Worm (Caenorhabditis elegans) whole organism, L3 larva: Measurements from ENCODE around the gene nas-28.

Experiments
- R02D3.7 ChIP-seq: fragments of 150-350 bp; optimal IDR thresholded peaks from 2 replicates; lab custom pipeline; 2014; ENCODE audit warnings: missing biosample characterization, missing genetic modification characterization
- ZK546.5 ChIP-seq: sonication (generic microtip); optimal IDR thresholded peaks from 2 replicates; lab custom pipeline; 2017; ENCODE audit warnings: missing biosample characterization, missing genetic modification characterization
- aly-2 ChIP-seq: fragments of 150-350 bp; optimal IDR thresholded peaks from 2 replicates; lab custom pipeline; 2014; ENCODE audit warnings: missing biosample characterization, missing genetic modification characterization
- ama-1 ChIP-seq: fragments of 150-350 bp; optimal IDR thresholded peaks from 2 replicates; lab custom pipeline; 2018
- ceh-16 ChIP-seq: sonication (generic microtip); optimal IDR thresholded peaks from 2 replicates; lab custom pipeline; 2017; ENCODE audit warnings: missing biosample characterization, missing genetic modification characterization
- ceh-28 ChIP-seq: fragments of 150-350 bp; optimal IDR thresholded peaks from 2 replicates; lab custom pipeline; 2014; ENCODE audit warnings: missing biosample characterization, missing genetic modification reagents, missing genetic modification characterization
- ceh-82 ChIP-seq: fragments of 150-350 bp; optimal IDR thresholded peaks from 2 replicates; lab custom pipeline; 2014; ENCODE audit warnings: missing biosample characterization, missing genetic modification characterization
- ceh-9 ChIP-seq: sonication (generic microtip); optimal IDR thresholded peaks from 2 replicates; lab custom pipeline; 2018; ENCODE audit warnings: missing biosample characterization, missing genetic modification characterization
- daf-12 ChIP-seq: fragments of 150-350 bp; optimal IDR thresholded peaks from 2 replicates; lab custom pipeline; 2014; ENCODE audit warnings: missing biosample characterization, missing genetic modification reagents, missing genetic modification characterization
- egl-27 ChIP-seq: sonication (generic microtip); optimal IDR thresholded peaks from 4 replicates; lab custom pipeline; 2017; ENCODE audit warnings: missing biosample characterization, missing genetic modification reagents, missing genetic modification characterization
- egl-5 ChIP-seq: fragments of 150-350 bp; optimal IDR thresholded peaks from 2 replicates; lab custom pipeline; 2017; ENCODE audit warnings: missing biosample characterization, missing genetic modification reagents, missing genetic modification characterization, inconsistent platforms
- elt-1 ChIP-seq: fragments of 150-350 bp; optimal IDR thresholded peaks from 2 replicates; lab custom pipeline; 2014; ENCODE audit warnings: missing biosample characterization, missing genetic modification characterization
- elt-2 ChIP-seq: sonication (generic microtip); optimal IDR thresholded peaks from 2 replicates; lab custom pipeline; 2016; ENCODE audit warnings: missing genetic modification reagents, mild to moderate bottlenecking, missing genetic modification characterization, missing compliant biosample characterization
- elt-3 ChIP-seq, 3 experiments: fragments of 150-350 bp in 1 of 3; sonication (generic microtip) in 2 of 3; optimal IDR thresholded peaks; 2 replicates in 2 of 3; 4 replicates in 1 of 3; lab custom pipeline; 2014 to 2017; ENCODE audit warnings: missing biosample characterization in 3 of 3, missing genetic modification characterization in 3 of 3
- eor-1 ChIP-seq, 2 experiments: fragments of 150-350 bp; optimal IDR thresholded peaks; 2 replicates each; lab custom pipeline; 2014 to 2018; ENCODE audit warnings: missing biosample characterization in 2 of 2, missing genetic modification characterization in 2 of 2
- fkh-10 ChIP-seq: sonication (generic microtip); optimal IDR thresholded peaks from 2 replicates; lab custom pipeline; 2017; ENCODE audit warnings: missing biosample characterization, missing genetic modification reagents, missing genetic modification characterization
- fkh-2 ChIP-seq: fragments of 150-350 bp; optimal IDR thresholded peaks from 2 replicates; lab custom pipeline; 2014; ENCODE audit warnings: missing biosample characterization, missing genetic modification reagents, missing genetic modification characterization
- fos-1 ChIP-seq: fragments of 150-350 bp; optimal IDR thresholded peaks from 2 replicates; lab custom pipeline; 2014; ENCODE audit warnings: missing biosample characterization, missing genetic modification characterization
- hmg-11 ChIP-seq: sonication (generic microtip); optimal IDR thresholded peaks from 2 replicates; lab custom pipeline; 2016; ENCODE audit warnings: missing genetic modification characterization, missing compliant biosample characterization
- jun-1 ChIP-seq: fragments of 150-350 bp; optimal IDR thresholded peaks from 2 replicates; lab custom pipeline; 2014; ENCODE audit warnings: missing biosample characterization, missing genetic modification reagents, missing genetic modification characterization
- lin-15B ChIP-seq: fragments of 150-350 bp; optimal IDR thresholded peaks from 2 replicates; lab custom pipeline; 2014; ENCODE audit warnings: missing biosample characterization, missing genetic modification characterization
- lin-39 ChIP-seq: fragments of 150-350 bp; optimal IDR thresholded peaks from 2 replicates; lab custom pipeline; 2018; ENCODE audit warnings: missing biosample characterization, missing genetic modification reagents, missing genetic modification characterization
- lsy-12 ChIP-seq: sonication (generic microtip); optimal IDR thresholded peaks from 2 replicates; lab custom pipeline; 2016; ENCODE audit warnings: mild to moderate bottlenecking, missing genetic modification characterization, missing compliant biosample characterization
- mdl-1 ChIP-seq: fragments of 150-350 bp; optimal IDR thresholded peaks from 2 replicates; lab custom pipeline; 2014; ENCODE audit warnings: missing biosample characterization, missing genetic modification characterization
- mml-1 ChIP-seq: fragments of 150-350 bp; sonication (generic microtip); optimal IDR thresholded peaks from 3 replicates; lab custom pipeline; 2014; ENCODE audit warnings: missing biosample characterization, missing genetic modification characterization
- nfya-1 ChIP-seq: sonication (generic microtip); optimal IDR thresholded peaks from 2 replicates; lab custom pipeline; 2017; ENCODE audit warnings: missing genetic modification characterization, mild to moderate bottlenecking, missing compliant biosample characterization, antibody characterized with exemption, moderate library complexity; ENCODE audit not compliant: insufficient read depth
- nhr-11 ChIP-seq: fragments of 150-350 bp; optimal IDR thresholded peaks from 2 replicates; lab custom pipeline; 2014; ENCODE audit warnings: missing biosample characterization, missing genetic modification characterization
- nhr-12 ChIP-seq: fragments of 150-350 bp; optimal IDR thresholded peaks from 2 replicates; lab custom pipeline; 2014; ENCODE audit warnings: missing biosample characterization, missing genetic modification characterization
- nhr-23 ChIP-seq: fragments of 150-350 bp; optimal IDR thresholded peaks from 2 replicates; lab custom pipeline; 2014; ENCODE audit warnings: missing biosample characterization, missing genetic modification reagents, missing genetic modification characterization
- nhr-237 ChIP-seq: fragments of 150-350 bp; optimal IDR thresholded peaks from 2 replicates; lab custom pipeline; 2014; ENCODE audit warnings: missing biosample characterization, missing genetic modification characterization
- nhr-25 ChIP-seq: sonication (generic microtip); optimal IDR thresholded peaks from 2 replicates; lab custom pipeline; 2017; ENCODE audit warnings: missing biosample characterization, missing genetic modification characterization
- nhr-28 ChIP-seq: fragments of 150-350 bp; optimal IDR thresholded peaks from 2 replicates; lab custom pipeline; 2014; ENCODE audit warnings: missing biosample characterization, missing genetic modification characterization
- nhr-43 ChIP-seq: sonication (generic microtip); optimal IDR thresholded peaks from 2 replicates; lab custom pipeline; 2016; ENCODE audit warnings: mild to moderate bottlenecking, missing genetic modification characterization, missing compliant biosample characterization; ENCODE audit not compliant: poor library complexity, severe bottlenecking
- nhr-67 ChIP-seq: fragments of 150-350 bp; optimal IDR thresholded peaks from 2 replicates; lab custom pipeline; 2014; ENCODE audit warnings: missing biosample characterization, missing genetic modification characterization
- nhr-76 ChIP-seq: fragments of 150-350 bp; sonication (generic microtip); optimal IDR thresholded peaks from 5 replicates; lab custom pipeline; 2014; ENCODE audit warnings: missing biosample characterization, missing genetic modification characterization
- nhr-77 ChIP-seq: fragments of 150-350 bp; optimal IDR thresholded peaks from 2 replicates; lab custom pipeline; 2014; ENCODE audit warnings: missing biosample characterization, missing genetic modification characterization
- pha-4 ChIP-seq: fragments of 150-350 bp; optimal IDR thresholded peaks from 2 replicates; lab custom pipeline; 2014; ENCODE audit warnings: missing biosample characterization, missing genetic modification reagents, missing genetic modification characterization
- pqm-1 ChIP-seq: fragments of 150-350 bp; optimal IDR thresholded peaks from 2 replicates; lab custom pipeline; 2017; ENCODE audit warnings: missing biosample characterization, missing genetic modification characterization, inconsistent platforms
- sea-2 ChIP-seq: fragments of 150-350 bp; sonication (generic microtip); optimal IDR thresholded peaks from 4 replicates; lab custom pipeline; 2014; ENCODE audit warnings: missing biosample characterization, missing genetic modification reagents, missing genetic modification characterization
- skn-1 ChIP-seq: fragments of 150-350 bp; optimal IDR thresholded peaks from 2 replicates; lab custom pipeline; 2014; ENCODE audit warnings: missing biosample characterization, missing genetic modification characterization
- snpc-4 ChIP-seq: fragments of 150-350 bp; optimal IDR thresholded peaks from 2 replicates; lab custom pipeline; 2014; ENCODE audit warnings: missing biosample characterization, missing genetic modification characterization
- tbx-2 ChIP-seq: sonication (generic microtip); optimal IDR thresholded peaks from 2 replicates; lab custom pipeline; 2016; ENCODE audit warnings: mild to moderate bottlenecking, missing genetic modification characterization, missing compliant biosample characterization
- unc-39 ChIP-seq: sonication (generic microtip); optimal IDR thresholded peaks from 4 replicates; lab custom pipeline; 2017; ENCODE audit warnings: missing biosample characterization, missing genetic modification characterization
- unc-62 ChIP-seq: fragments of 150-350 bp; sonication (generic microtip); optimal IDR thresholded peaks from 4 replicates; lab custom pipeline; 2014; ENCODE audit warnings: missing biosample characterization, missing genetic modification reagents, missing genetic modification characterization
- zag-1 ChIP-seq: fragments of 150-350 bp; optimal IDR thresholded peaks from 2 replicates; lab custom pipeline; 2014; ENCODE audit warnings: missing biosample characterization, missing genetic modification characterization
- ztf-11 ChIP-seq: fragments of 150-350 bp; optimal IDR thresholded peaks from 2 replicates; lab custom pipeline; 2014; ENCODE audit warnings: missing biosample characterization, missing genetic modification characterization
- ztf-4 ChIP-seq: fragments of 150-350 bp; optimal IDR thresholded peaks from 2 replicates; lab custom pipeline; 2014; ENCODE audit warnings: missing biosample characterization, missing genetic modification characterization

The nas-28 gene

ce11 chrIII:6158642-6159475, 24.2 kb downstream of the nas-28 start, which contains the start of gene nfm-1:
TSS of gene nfm-1 (plus strand) at chrIII:6159453.
- TF ChIP-seq daf-12 (tag; lab: Kevin White, UChicago) (no peak), R02D3.7 (tag; lab: Kevin White, UChicago) (peak; percentile 5), jun-1 (tag; lab: Kevin White, UChicago) (peak; percentile 78), mdl-1 (tag; lab: Kevin White, UChicago) (no peak), lin-15B (tag; lab: Kevin White, UChicago) (peak; percentile 48), fkh-2 (no peak), ceh-16 (no peak), aly-2 (tag; lab: Kevin White, UChicago) (peak; percentile 22), pqm-1 (peak; percentile 60), unc-39 (tag; lab: Kevin White, UChicago) (no peak), unc-62 (no peak), fos-1 (tag; lab: Kevin White, UChicago) (no peak), nhr-77 (no peak), lsy-12 (tag; lab: Kevin White, UChicago) (peak; percentile 55), zag-1 (tag; lab: Kevin White, UChicago) (no peak), nhr-237 (no peak), egl-27 (tag; lab: Kevin White, UChicago) (peak; percentile 64), nhr-43 (peak; percentile 55), nhr-11 (tag; lab: Kevin White, UChicago) (no peak), ceh-28 (tag; lab: Kevin White, UChicago) (peak; percentile 42), sea-2 (GFP tag; lab: Kevin White, UChicago) (no peak), nhr-67 (tag; lab: Kevin White, UChicago) (no peak), ztf-4 (tag; lab: Kevin White, UChicago) (no peak), ama-1 (lab: Kevin White, UChicago) (no peak), tbx-2 (tag; lab: Kevin White, UChicago) (peak; percentile 20), elt-2 (tag; lab: Kevin White, UChicago) (peak; percentile 94), elt-3 (tag; optimal IDR thresholded peaks at IDR 0.05; lab: Kevin White, UChicago) (peak in 1 of 3 experiments; percentile 44), skn-1 (tag; lab: Kevin White, UChicago) (peak; percentile 47), hmg-11 (tag; lab: Kevin White, UChicago) (peak; percentile 68), nhr-25 (tag; lab: Kevin White, UChicago) (peak; percentile 48), snpc-4 (tag; lab: Kevin White, UChicago) (peak; percentile 27), ceh-82 (tag; lab: Kevin White, UChicago) (no peak), ceh-9 (no peak), elt-1 (no peak), nhr-76 (tag; lab: Kevin White, UChicago) (no peak), mml-1 (tag; lab: Kevin White, UChicago) (no peak), pha-4 (tag; lab: Kevin White, UChicago) (peak; percentile 54), nhr-28 (tag; lab: Kevin White, UChicago) (no peak), ZK546.5 (tag; lab: Kevin White, UChicago) (no peak), ztf-11 (tag; lab: Kevin White, UChicago) (no peak), fkh-10 (GFP tag; lab: Kevin White, UChicago) (peak; percentile 47), egl-5 (tag; lab: Kevin White, UChicago) (peak; percentile 38), nfya-1 (peak; percentile 68), lin-39 (tag; lab: Kevin White, UChicago) (no peak), eor-1 (tag; optimal IDR thresholded peaks at IDR 0.05; lab: Kevin White, UChicago) (no peak), nhr-23 (tag; lab: Kevin White, UChicago) (peak; percentile 63), nhr-12 (tag; lab: Kevin White, UChicago) (no peak)
